Worm (Caenorhabditis elegans) whole organism, midembryonic: ENCODE measurements around the gene cap-2.

ENCODE experiments used
- T22C8.4 ChIP-seq: fragments of 200-800 bp; sonication (Bioruptor generic); IDR thresholded peaks from 2 replicates; pipeline ENCODE4 v1.3.6; 2022; ENCODE audit warnings: missing genetic modification characterization, missing compliant biosample characterization
- flt-1 ChIP-seq: fragments of 200-800 bp; sonication (Bioruptor generic); IDR thresholded peaks from 2 replicates; pipeline ENCODE4 v1.3.6; 2022; ENCODE audit warnings: missing genetic modification characterization, missing compliant biosample characterization
- klf-2 ChIP-seq: fragments of 200-800 bp; sonication (Bioruptor generic); conservative IDR thresholded peaks from 2 replicates; pipeline ENCODE4 v1.3.6; 2022; ENCODE audit warnings: missing genetic modification reagents, missing genetic modification characterization, missing compliant biosample characterization
- ref-1 ChIP-seq: fragments of 200-800 bp; sonication (Bioruptor generic); conservative IDR thresholded peaks from 2 replicates; pipeline ENCODE4 v1.3.6; 2022; ENCODE audit warnings: missing genetic modification reagents, missing genetic modification characterization, missing compliant biosample characterization
- tab-1 ChIP-seq: fragments of 200-800 bp; sonication (Bioruptor generic); IDR thresholded peaks from 2 replicates; pipeline ENCODE4 v1.3.6; 2022; ENCODE audit warnings: missing genetic modification characterization, missing compliant biosample characterization
- ztf-23 ChIP-seq: fragments of 200-800 bp; sonication (Bioruptor generic); IDR thresholded peaks from 2 replicates; pipeline ENCODE4 v1.3.6; 2022; ENCODE audit warnings: missing genetic modification reagents, missing genetic modification characterization, missing compliant biosample characterization

DNA sequence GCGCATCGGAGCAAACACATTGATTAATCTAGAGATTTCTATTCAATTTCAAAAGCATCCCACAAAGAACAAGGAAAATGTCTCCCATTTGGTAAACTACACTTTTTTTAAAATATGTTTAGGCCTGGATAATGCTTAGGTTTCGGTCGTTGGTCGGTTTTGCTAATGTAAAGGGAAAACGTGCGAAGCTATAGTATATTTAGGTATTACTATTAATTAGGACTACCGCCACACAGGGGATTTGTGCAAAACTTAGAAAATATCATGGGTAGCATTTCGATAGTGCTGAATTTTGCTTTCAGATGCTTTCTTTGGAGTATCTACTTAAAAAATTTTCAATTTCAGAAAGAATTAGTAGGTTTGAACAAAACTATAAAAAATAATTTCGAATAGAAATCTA, 44.0 kb downstream of the cap-2 start:
- no peak for TF ChIP-seq flt-1
- TF ChIP-seq ztf-23 (GFP tag; lab: Robert Waterston, UW): no peak
- no peak for TF ChIP-seq klf-2 (GFP tag; lab: Robert Waterston, UW)
- no peak for TF ChIP-seq T22C8.4
- no peak for TF ChIP-seq tab-1 (GFP tag; lab: Robert Waterston, UW)
- TF ChIP-seq ref-1: no peak
